Fruit fly (Drosophila melanogaster): ENCODE data around the gene Elo68beta.

The Elo68beta gene

dm6 chr3L:11062441-11062840 lies 39.1 kb downstream of the Elo68beta start, which contains the start of gene CG32069 (continued):
- TF ChIP-seq Oaz (GFP tag; IDR thresholded peaks at IDR 0.05), result no peak
- TF ChIP-seq al (GFP tag; IDR thresholded peaks at IDR 0.05), result no peak
- TF ChIP-seq ewg (GFP tag; optimal IDR thresholded peaks at IDR 0.05), result no peak
- TF ChIP-seq zf30C (GFP tag; optimal IDR thresholded peaks at IDR 0.05), result no peak
- TF ChIP-seq pzg (GFP tag; optimal IDR thresholded peaks at IDR 0.05), result peak; percentile 53
- no peak for TF ChIP-seq jigr1 (GFP tag; IDR thresholded peaks at IDR 0.05)
- TF ChIP-seq CG13296 (GFP tag; optimal IDR thresholded peaks at IDR 0.05), result no peak
- TF ChIP-seq CG34224 (GFP tag; IDR thresholded peaks at IDR 0.05; ENCODE audit: partially characterized antibody), result no peak
- peak; percentile 7 for TF ChIP-seq stwl (tag; optimal IDR thresholded peaks at IDR 0.05)
- no peak for TF ChIP-seq CG14014 (GFP tag; IDR thresholded peaks at IDR 0.05)
- TF ChIP-seq CG15011 (GFP tag; optimal IDR thresholded peaks at IDR 0.05), result no peak
- no peak for TF ChIP-seq z (GFP tag; IDR thresholded peaks at IDR 0.05)
- no peak for TF ChIP-seq Taf1 (GFP tag; IDR thresholded peaks at IDR 0.05)
- TF ChIP-seq CG11723 (GFP tag; optimal IDR thresholded peaks at IDR 0.05), result no peak
- no peak for TF ChIP-seq ham (GFP tag; IDR thresholded peaks at IDR 0.05)
- peak in 1 of 2 experiments; percentile 86 for TF ChIP-seq crp (GFP tag; optimal IDR thresholded peaks at IDR 0.05)
- no peak for TF ChIP-seq MTF-1 (GFP tag; optimal IDR thresholded peaks at IDR 0.05; ENCODE audit: borderline replicate concordance)
- no peak for TF ChIP-seq chm (GFP tag; IDR thresholded peaks at IDR 0.05)
- no peak for TF ChIP-seq cas (GFP tag; IDR thresholded peaks at IDR 0.05)
- TF ChIP-seq CG14710 (tag; optimal IDR thresholded peaks at IDR 0.05), result no peak
- TF ChIP-seq Hr51 (GFP tag; optimal IDR thresholded peaks at IDR 0.05), result no peak
- no peak for TF ChIP-seq vnd (GFP tag; IDR thresholded peaks at IDR 0.05; ENCODE audit: partially characterized antibody)
- no peak for TF ChIP-seq CG32767 (GFP tag; IDR thresholded peaks at IDR 0.05)
- no peak for TF ChIP-seq CG15696 (tag; optimal IDR thresholded peaks at IDR 0.05)
- TF ChIP-seq Blimp-1 (GFP tag; optimal IDR thresholded peaks at IDR 0.05), result no peak
- TF ChIP-seq CG11247 (GFP tag; IDR thresholded peaks at IDR 0.05), result no peak
- peak; percentile 11 for TF ChIP-seq YL-1 (GFP tag; optimal IDR thresholded peaks at IDR 0.05)
- TF ChIP-seq CG17912 (GFP tag; optimal IDR thresholded peaks at IDR 0.05), result no peak
- no peak for TF ChIP-seq lbe (GFP tag; optimal IDR thresholded peaks at IDR 0.05)
- peak; percentile 54 for TF ChIP-seq MESR4 (GFP tag; optimal IDR thresholded peaks at IDR 0.05)
- no peak for TF ChIP-seq Lim3 (GFP tag; IDR thresholded peaks at IDR 0.05)
- no peak for TF ChIP-seq CG7963 (GFP tag; IDR thresholded peaks at IDR 0.05; ENCODE audit: partially characterized antibody)
- TF ChIP-seq Rx (GFP tag; IDR thresholded peaks at IDR 0.05), result no peak
- TF ChIP-seq CG4404 (GFP tag; IDR thresholded peaks at IDR 0.05), result no peak
- TF ChIP-seq CG17802 (tag; optimal IDR thresholded peaks at IDR 0.05), result no peak
- TF ChIP-seq CG7357 (GFP tag; IDR thresholded peaks at IDR 0.05), result no peak
- TF ChIP-seq ems (GFP tag; optimal IDR thresholded peaks at IDR 0.05), result no peak
- TF ChIP-seq MBD-R2 (GFP tag; IDR thresholded peaks at IDR 0.05), result peak; percentile 73
- TF ChIP-seq E2f2 (GFP tag; IDR thresholded peaks at IDR 0.05), result peak; percentile 88
- TF ChIP-seq NC2β (GFP tag; optimal IDR thresholded peaks at IDR 0.05), result no peak
- no peak for TF ChIP-seq CG15601 (tag; optimal IDR thresholded peaks at IDR 0.05)
- no peak for TF ChIP-seq sr (GFP tag; IDR thresholded peaks at IDR 0.05)
- peak; percentile 16 for TF ChIP-seq Xbp1 (GFP tag; optimal IDR thresholded peaks at IDR 0.05)
- TF ChIP-seq abd-A (tag; optimal IDR thresholded peaks at IDR 0.05), result no peak
- no peak for TF ChIP-seq CG3847 (GFP tag; IDR thresholded peaks at IDR 0.05)
- TF ChIP-seq CG7987 (GFP tag; optimal IDR thresholded peaks at IDR 0.05), result no peak
- TF ChIP-seq CG32772 (GFP tag; IDR thresholded peaks at IDR 0.05), result no peak
- no peak for TF ChIP-seq CG17359 (tag; optimal IDR thresholded peaks at IDR 0.05)
- no peak for TF ChIP-seq jumu (GFP tag; optimal IDR thresholded peaks at IDR 0.05)
- no peak for TF ChIP-seq CG13894 (tag; optimal IDR thresholded peaks at IDR 0.05)
- TF ChIP-seq Ets65A (GFP tag), result no peak
- no peak for TF ChIP-seq Kr (GFP tag; optimal IDR thresholded peaks at IDR 0.05)
